Fruit fly (Drosophila melanogaster) whole organism, embryonic: Measurements from ENCODE around the gene capu.

Experiments used
- Atf-2 ChIP-seq: fragments of 200-800 bp; sonication (Bioruptor generic); optimal IDR thresholded peaks from 2 replicates; lab custom pipeline; 2016; ENCODE audit warnings: missing biosample characterization, missing genetic modification characterization
- Atf3 ChIP-seq: fragments of 200-800 bp; sonication (Bioruptor generic); optimal IDR thresholded peaks from 3 replicates; lab custom pipeline; 2016; ENCODE audit warnings: missing biosample characterization, missing genetic modification characterization
- Atf6 ChIP-seq: fragments of 200-800 bp; sonication (Bioruptor generic); IDR thresholded peaks from 2 replicates; pipeline ENCODE4 v1.3.6; 2022; ENCODE audit warnings: missing biosample characterization, missing genetic modification characterization
- CG10431 ChIP-seq: fragments of 200-800 bp; sonication (Bioruptor generic); optimal IDR thresholded peaks from 3 replicates; lab custom pipeline; 2018; ENCODE audit warnings: missing biosample characterization, mild to moderate bottlenecking, missing genetic modification characterization
- CG10565 ChIP-seq: fragments of 200-800 bp; sonication (Bioruptor generic); optimal IDR thresholded peaks from 3 replicates; lab custom pipeline; 2016; ENCODE audit warnings: missing biosample characterization, mild to moderate bottlenecking, missing genetic modification characterization
- CG11504 ChIP-seq: fragments of 200-800 bp; sonication (Bioruptor generic); optimal IDR thresholded peaks from 3 replicates; lab custom pipeline; 2019; ENCODE audit warnings: missing biosample characterization, mild to moderate bottlenecking, missing genetic modification characterization, moderate library complexity
- CG11696 ChIP-seq: fragments of 200-800 bp; sonication (Bioruptor generic); IDR thresholded peaks from 2 replicates; pipeline ENCODE4 v1.3.6; 2022; ENCODE audit warnings: missing biosample characterization, missing genetic modification characterization
- CG12071 ChIP-seq: fragments of 200-800 bp; sonication (Bioruptor generic); optimal IDR thresholded peaks from 3 replicates; lab custom pipeline; 2018; ENCODE audit warnings: missing biosample characterization, mild to moderate bottlenecking, missing genetic modification characterization
- CG12155 ChIP-seq: fragments of 200-800 bp; sonication (Bioruptor generic); optimal IDR thresholded peaks from 3 replicates; lab custom pipeline; 2016; ENCODE audit warnings: missing biosample characterization, missing genetic modification characterization
- CG1233 ChIP-seq: fragments of 200-800 bp; sonication (Bioruptor generic); optimal IDR thresholded peaks from 4 replicates; lab custom pipeline; 2018; ENCODE audit warnings: missing biosample characterization, mild to moderate bottlenecking, missing genetic modification characterization
- CG12659 ChIP-seq: fragments of 200-800 bp; sonication (Bioruptor generic); optimal IDR thresholded peaks from 3 replicates; lab custom pipeline; 2017; ENCODE audit warnings: mild to moderate bottlenecking, missing biosample characterization, missing genetic modification reagents, missing genetic modification characterization
- CG13123 ChIP-seq: fragments of 200-800 bp; sonication (Bioruptor generic); optimal IDR thresholded peaks from 2 replicates; lab custom pipeline; 2016; ENCODE audit warnings: missing biosample characterization, missing genetic modification characterization
- CG14710 ChIP-seq: fragments of 200-800 bp; sonication (Bioruptor generic); optimal IDR thresholded peaks from 3 replicates; lab custom pipeline; 2019; ENCODE audit warnings: missing biosample characterization, mild to moderate bottlenecking, missing genetic modification characterization, moderate library complexity
- CG1602 ChIP-seq: fragments of 200-800 bp; sonication (Bioruptor generic); optimal IDR thresholded peaks from 3 replicates; lab custom pipeline; 2016; ENCODE audit warnings: missing biosample characterization, missing genetic modification characterization
- CG17829 ChIP-seq: fragments of 200-800 bp; optimal IDR thresholded peaks from 2 replicates; lab custom pipeline; 2019; ENCODE audit warnings: missing biosample characterization, mild to moderate bottlenecking, missing genetic modification characterization, moderate library complexity
- CG1832 ChIP-seq: fragments of 200-800 bp; sonication (Bioruptor generic); optimal IDR thresholded peaks from 2 replicates; lab custom pipeline; 2017; ENCODE audit warnings: missing biosample characterization, mild to moderate bottlenecking, missing genetic modification characterization, inconsistent platforms
- CG2678 ChIP-seq: fragments of 200-800 bp; sonication (Bioruptor generic); optimal IDR thresholded peaks from 3 replicates; lab custom pipeline; 2019; ENCODE audit warnings: missing biosample characterization, mild to moderate bottlenecking, missing genetic modification characterization, moderate library complexity
- CG2889 ChIP-seq: fragments of 200-800 bp; sonication (Bioruptor generic); IDR thresholded peaks from 3 replicates; pipeline ENCODE4 v1.3.6; 2022; ENCODE audit warnings: missing biosample characterization, missing genetic modification characterization
- CG5245 ChIP-seq: fragments of 200-800 bp; sonication (Bioruptor generic); optimal IDR thresholded peaks from 3 replicates; lab custom pipeline; 2016; ENCODE audit warnings: missing biosample characterization, missing genetic modification characterization
- CG6765 ChIP-seq: fragments of 200-800 bp; sonication (Bioruptor generic); optimal IDR thresholded peaks from 3 replicates; lab custom pipeline; 2017; ENCODE audit warnings: missing biosample characterization, mild to moderate bottlenecking, missing genetic modification characterization
- CG6854 ChIP-seq: fragments of 200-800 bp; sonication (Bioruptor generic); optimal IDR thresholded peaks from 3 replicates; lab custom pipeline; 2017; ENCODE audit warnings: missing biosample characterization, mild to moderate bottlenecking, missing genetic modification characterization
- CG9609 ChIP-seq: fragments of 200-800 bp; sonication (Bioruptor generic); optimal IDR thresholded peaks from 3 replicates; lab custom pipeline; 2016; ENCODE audit warnings: missing biosample characterization, missing genetic modification characterization
- CTCF ChIP-seq: fragments of 200-800 bp; sonication (Bioruptor generic); optimal IDR thresholded peaks from 2 replicates; lab custom pipeline; 2017; ENCODE audit warnings: missing biosample characterization, mild to moderate bottlenecking, missing genetic modification characterization, moderate library complexity
- Camta ChIP-seq: fragments of 200-800 bp; sonication (Bioruptor generic); optimal IDR thresholded peaks from 2 replicates; lab custom pipeline; 2016; ENCODE audit warnings: missing biosample characterization, missing genetic modification characterization
- D ChIP-seq, 2 experiments: fragments of 200-800 bp in 1 of 2; fragments of >200 bp in 1 of 2; sonication (Bioruptor generic) in 1 of 2; optimal IDR thresholded peaks; 2 replicates in 1 of 2; 3 replicates in 1 of 2; lab custom pipeline; 2017; ENCODE audit warnings: mild to moderate bottlenecking in 1 of 2, missing biosample characterization in 1 of 2, missing genetic modification characterization in 1 of 2, missing genetic modification reagents in 1 of 2
- D19B ChIP-seq: fragments of 200-800 bp; sonication (Bioruptor generic); optimal IDR thresholded peaks from 2 replicates; lab custom pipeline; 2017; ENCODE audit warnings: missing biosample characterization, mild to moderate bottlenecking, missing genetic modification characterization
- Dbx ChIP-seq: fragments of 200-800 bp; sonication (Bioruptor generic); IDR thresholded peaks from 3 replicates; pipeline ENCODE4 v1.3.6; 2022; ENCODE audit warnings: missing biosample characterization, missing genetic modification characterization
- Doc3 ChIP-seq: fragments of 200-800 bp; sonication (Bioruptor generic); IDR thresholded peaks from 3 replicates; pipeline ENCODE4 v1.3.6; 2022; ENCODE audit warnings: missing biosample characterization, missing genetic modification characterization; ENCODE audit not compliant: partially characterized antibody
- Fer1 ChIP-seq: fragments of 200-800 bp; sonication (Bioruptor generic); optimal IDR thresholded peaks from 2 replicates; lab custom pipeline; 2017; ENCODE audit warnings: missing biosample characterization, mild to moderate bottlenecking, missing genetic modification characterization
- GATAe ChIP-seq: fragments of 200-800 bp; sonication (Bioruptor generic); conservative IDR thresholded peaks from 2 replicates; pipeline ENCODE4 v1.3.6; 2022; ENCODE audit warnings: missing biosample characterization, missing genetic modification characterization
- Gug ChIP-seq: fragments of 200-800 bp; sonication (Bioruptor generic); IDR thresholded peaks from 4 replicates; pipeline ENCODE4 v1.3.6; 2022; ENCODE audit warnings: missing biosample characterization, missing genetic modification characterization
- HLHmδ ChIP-seq: fragments of 200-800 bp; sonication (Bioruptor generic); optimal IDR thresholded peaks from 2 replicates; lab custom pipeline; 2018; ENCODE audit warnings: missing biosample characterization, mild to moderate bottlenecking, missing genetic modification characterization, moderate library complexity
- Kr ChIP-seq: fragments of 200-800 bp; sonication (Bioruptor generic); optimal IDR thresholded peaks from 2 replicates; lab custom pipeline; 2017; ENCODE audit warnings: missing biosample characterization, mild to moderate bottlenecking, missing genetic modification characterization
- MESR4 ChIP-seq: fragments of 200-800 bp; sonication (Bioruptor generic); optimal IDR thresholded peaks from 2 replicates; lab custom pipeline; 2018; ENCODE audit warnings: missing biosample characterization, mild to moderate bottlenecking, missing genetic modification characterization, moderate library complexity
- Nf-YC ChIP-seq: fragments of 200-800 bp; optimal IDR thresholded peaks from 3 replicates; lab custom pipeline; 2019; ENCODE audit warnings: missing biosample characterization, mild to moderate bottlenecking, missing genetic modification characterization, moderate library complexity
- Side ChIP-seq: fragments of 200-800 bp; sonication (Bioruptor generic); optimal IDR thresholded peaks from 2 replicates; lab custom pipeline; 2016; ENCODE audit warnings: missing biosample characterization, missing genetic modification characterization
- Trl ChIP-seq, 3 experiments: fragments of >200 bp in 2 of 3; fragments of 200-800 bp in 1 of 3; sonication (Bioruptor generic) in 1 of 3; optimal IDR thresholded peaks; 2 replicates in 1 of 3; 3 replicates in 2 of 3; lab custom pipeline; 2016 to 2017; ENCODE audit warnings: missing biosample characterization in 1 of 3, missing genetic modification characterization in 1 of 3
- Xbp1 ChIP-seq: fragments of 200-800 bp; sonication (Bioruptor generic); optimal IDR thresholded peaks from 3 replicates; lab custom pipeline; 2016; ENCODE audit warnings: missing biosample characterization, mild to moderate bottlenecking, missing genetic modification characterization
- amos ChIP-seq: fragments of 200-800 bp; sonication (Bioruptor generic); IDR thresholded peaks from 2 replicates; pipeline ENCODE4 v1.3.6; 2022; ENCODE audit warnings: missing biosample characterization, missing genetic modification characterization; ENCODE audit not compliant: partially characterized antibody
- ase ChIP-seq: fragments of 200-800 bp; sonication (Bioruptor generic); IDR thresholded peaks from 3 replicates; pipeline ENCODE4 v1.3.6; 2022; ENCODE audit warnings: missing biosample characterization, missing genetic modification characterization
- bab2 ChIP-seq: fragments of 200-800 bp; sonication (Bioruptor generic); optimal IDR thresholded peaks from 2 replicates; lab custom pipeline; 2016; ENCODE audit warnings: missing biosample characterization, missing genetic modification characterization
- chm ChIP-seq: fragments of 200-800 bp; sonication (Bioruptor generic); IDR thresholded peaks from 2 replicates; pipeline ENCODE4 v1.3.6; 2022; ENCODE audit warnings: missing biosample characterization, missing genetic modification characterization
- ci ChIP-seq: fragments of 200-800 bp; sonication (Bioruptor generic); IDR thresholded peaks from 3 replicates; pipeline ENCODE4 v1.3.6; 2022; ENCODE audit warnings: missing biosample characterization, missing genetic modification characterization
- lola ChIP-seq, 3 experiments: fragments of >200 bp in 2 of 3; fragments of 200-800 bp in 1 of 3; sonication (Bioruptor generic) in 1 of 3; optimal IDR thresholded peaks; 2 replicates each; lab custom pipeline; 2017 to 2019; ENCODE audit warnings: missing biosample characterization in 3 of 3, missing genetic modification characterization in 3 of 3, mild to moderate bottlenecking in 1 of 3, moderate library complexity in 1 of 3
- nerfin-2 ChIP-seq: fragments of 200-800 bp; sonication (Bioruptor generic); IDR thresholded peaks from 2 replicates; pipeline ENCODE4 v1.3.6; 2022; ENCODE audit warnings: missing biosample characterization, missing genetic modification characterization; ENCODE audit not compliant: partially characterized antibody
- oc ChIP-seq: fragments of 200-800 bp; sonication (Bioruptor generic); optimal IDR thresholded peaks from 2 replicates; lab custom pipeline; 2018; ENCODE audit warnings: missing biosample characterization, mild to moderate bottlenecking, missing genetic modification characterization, moderate library complexity
- otp ChIP-seq: fragments of 200-800 bp; sonication (Bioruptor generic); IDR thresholded peaks from 3 replicates; pipeline ENCODE4, ENCODE4 v1.3.6; 2022; ENCODE audit warnings: missing biosample characterization, missing genetic modification characterization
- schlank ChIP-seq: fragments of 200-800 bp; sonication (Bioruptor generic); optimal IDR thresholded peaks from 2 replicates; lab custom pipeline; 2018; ENCODE audit warnings: missing biosample characterization, mild to moderate bottlenecking, missing genetic modification characterization
- sd ChIP-seq: fragments of 200-800 bp; sonication (Bioruptor generic); optimal IDR thresholded peaks from 3 replicates; lab custom pipeline; 2018; ENCODE audit warnings: missing biosample characterization, mild to moderate bottlenecking, missing genetic modification characterization, moderate library complexity
- sqz ChIP-seq: fragments of 200-800 bp; sonication (Bioruptor generic); optimal IDR thresholded peaks from 3 replicates; lab custom pipeline; 2018; ENCODE audit warnings: missing biosample characterization, mild to moderate bottlenecking, missing genetic modification characterization

The capu gene

DNA sequence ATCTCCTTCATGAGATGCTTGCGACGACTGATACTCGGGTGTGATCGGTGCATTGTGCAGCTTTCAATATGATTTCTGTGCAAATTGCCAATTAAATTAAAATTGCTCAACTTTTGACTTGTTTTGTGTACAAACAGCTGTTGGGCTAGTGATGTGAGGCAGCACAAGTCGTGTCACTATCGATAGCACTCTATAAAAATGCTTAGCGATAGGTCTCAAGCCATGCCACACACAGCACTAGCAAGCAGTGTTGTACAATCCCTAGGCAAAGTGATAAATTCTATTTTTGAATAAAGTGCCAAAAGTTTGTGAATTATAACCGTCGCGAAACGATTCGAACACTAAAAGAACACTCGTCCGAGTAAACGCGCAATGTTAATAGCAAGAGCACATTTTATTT is 30.4 kb downstream of the capu start, which contains the start of gene CG31957 (continued):
- TF ChIP-seq CG14710 = peak; percentile 31
- TF ChIP-seq CG17829 (tag; lab: Kevin White, UChicago) = peak; percentile 50
- TF ChIP-seq CG1832 (GFP tag; lab: Kevin White, UChicago) = no peak
- TF ChIP-seq CG10431 = no peak
- TF ChIP-seq CTCF (GFP tag; lab: Kevin White, UChicago) = peak; percentile 44
- TF ChIP-seq Atf-2 (GFP tag; lab: Kevin White, UChicago) = no peak
- TF ChIP-seq CG9609 = peak; percentile 82
- no peak for TF ChIP-seq HLHmδ (GFP tag; lab: Kevin White, UChicago)
- peak; percentile 58 for TF ChIP-seq Side (GFP tag; lab: Kevin White, UChicago)
- peak; percentile 62 for TF ChIP-seq Xbp1 (GFP tag; lab: Kevin White, UChicago)
- peak; percentile 45; the same call in 2 of the 4 replicates for TF ChIP-seq Gug (GFP tag; lab: Robert Waterston, UW)
- no peak for TF ChIP-seq lola (GFP tag; optimal IDR thresholded peaks at IDR 0.05; lab: Kevin White, UChicago)
- TF ChIP-seq Fer1 (GFP tag; lab: Kevin White, UChicago) = no peak
- peak; percentile 80 for TF ChIP-seq CG12659 (GFP tag; lab: Kevin White, UChicago)
- 0 out of 3 replicates have a peak, but pooled peaks have one; percentile 13 for TF ChIP-seq CG2889
- TF ChIP-seq oc = no peak
- no peak for TF ChIP-seq schlank
- no peak for TF ChIP-seq D (optimal IDR thresholded peaks at IDR 0.05; lab: Kevin White, UChicago)
- no peak for TF ChIP-seq D (GFP tag; optimal IDR thresholded peaks at IDR 0.05; lab: Kevin White, UChicago)
- 0 out of 2 replicates have a peak, but pooled peaks have one; percentile 40 for TF ChIP-seq Atf6 (GFP tag; lab: Robert Waterston, UW)
- peak; percentile 79 for TF ChIP-seq Dbx (GFP tag; lab: Robert Waterston, UW)
- TF ChIP-seq CG1602 (GFP tag; lab: Kevin White, UChicago) = peak; percentile 53
- TF ChIP-seq otp (GFP tag; lab: Robert Waterston, UW) = no peak
- TF ChIP-seq MESR4 (GFP tag; lab: Kevin White, UChicago) = peak; percentile 63
- TF ChIP-seq ci (GFP tag; lab: Robert Waterston, UW) = peak; percentile 71
- no peak for TF ChIP-seq CG6765 (GFP tag; lab: Kevin White, UChicago)
- peak; percentile 40 for TF ChIP-seq CG12155
- TF ChIP-seq Doc3 (GFP tag; lab: Robert Waterston, UW) = peak; percentile 81; the same call in 2 of the 3 replicates
- no peak for TF ChIP-seq CG6854 (GFP tag; lab: Kevin White, UChicago)
- peak; percentile 33 for TF ChIP-seq Atf3 (GFP tag; lab: Kevin White, UChicago)
- TF ChIP-seq ase (GFP tag; lab: Robert Waterston, UW) = no peak
- TF ChIP-seq CG12071 (GFP tag; lab: Kevin White, UChicago) = no peak
- peak; percentile 15 for TF ChIP-seq CG13123
- peak; percentile 15 for TF ChIP-seq Camta (GFP tag; lab: Kevin White, UChicago)
- TF ChIP-seq Trl (optimal IDR thresholded peaks at IDR 0.05; lab: Kevin White, UChicago) = no peak
- TF ChIP-seq Trl (GFP tag; optimal IDR thresholded peaks at IDR 0.05; lab: Kevin White, UChicago) = peak; percentile 58
- TF ChIP-seq chm (GFP tag; lab: Robert Waterston, UW) = no peak
- TF ChIP-seq CG11504 (tag; lab: Kevin White, UChicago) = no peak
- peak; percentile 85 for TF ChIP-seq nerfin-2 (GFP tag; lab: Robert Waterston, UW)
- TF ChIP-seq sd (tag; lab: Kevin White, UChicago) = no peak
- no peak for TF ChIP-seq CG2678
- TF ChIP-seq sqz (GFP tag; lab: Kevin White, UChicago) = no peak
- TF ChIP-seq CG11696 (GFP tag; lab: Robert Waterston, UW) = no peak
- TF ChIP-seq CG5245 (GFP tag; lab: Kevin White, UChicago) = no peak
- no peak for TF ChIP-seq D19B (GFP tag; lab: Kevin White, UChicago)
- TF ChIP-seq CG1233 (GFP tag; lab: Kevin White, UChicago) = no peak
- peak; percentile 96 for TF ChIP-seq amos
- TF ChIP-seq bab2 (GFP tag; lab: Kevin White, UChicago) = peak; percentile 39
- no peak for TF ChIP-seq Nf-YC (tag; lab: Kevin White, UChicago)
- no peak for TF ChIP-seq GATAe
- TF ChIP-seq CG10565 (GFP tag; lab: Kevin White, UChicago) = no peak
- TF ChIP-seq Kr = no peak
